Worm (Caenorhabditis elegans): ENCODE measurements around the gene unc-76.
A peak's percentile ranks its signal among the peaks of the same experiment; 100 is the strongest.

Gene unc-76

DNA sequence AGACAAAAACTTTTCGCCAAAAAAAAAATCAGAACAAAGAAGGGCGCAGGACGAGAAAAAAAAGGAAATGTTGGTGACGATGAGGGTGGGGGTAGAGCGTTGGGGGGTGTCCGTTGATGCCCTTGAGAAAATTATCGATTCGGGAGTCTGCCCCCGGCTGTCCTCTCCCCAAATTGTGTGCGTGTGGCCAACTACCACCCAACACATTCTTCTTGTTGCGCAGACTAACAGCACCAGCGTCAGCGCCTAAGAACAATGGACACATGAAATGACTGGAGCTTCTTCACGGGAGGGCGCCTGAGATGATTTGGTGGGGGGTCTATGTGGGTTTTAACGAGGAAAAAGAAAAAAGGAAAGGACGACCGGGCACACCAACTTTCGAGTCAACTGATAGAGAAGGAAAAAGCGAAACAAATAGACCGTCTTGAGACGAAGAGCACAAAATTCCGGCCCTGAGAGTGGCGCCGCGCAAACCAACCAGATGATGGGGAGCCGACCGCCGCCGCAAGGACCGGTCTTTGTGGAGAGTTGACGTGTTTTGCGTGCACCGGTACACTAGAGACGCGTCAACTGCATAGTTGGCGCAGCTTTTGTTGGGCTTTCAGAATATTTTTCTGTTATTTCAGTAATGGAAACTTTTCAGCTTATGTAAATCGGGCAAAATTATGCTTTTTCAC is 6.4 kb upstream of the unc-76 start, which contains the start of gene C25D7.9 (continued):
- TF ChIP-seq ztf-11 (tag; optimal IDR thresholded peaks at IDR 0.05) (no peak), sma-9 (GFP tag; optimal IDR thresholded peaks at IDR 0.05) (no peak), sma-9 (tag; optimal IDR thresholded peaks at IDR 0.05) (no peak), nhr-77 (tag; optimal IDR thresholded peaks at IDR 0.05) (no peak), nhr-129 (tag; optimal IDR thresholded peaks at IDR 0.05) (peak; percentile 23), unc-39 (tag; optimal IDR thresholded peaks at IDR 0.05) (no peak), elt-3 (tag; optimal IDR thresholded peaks at IDR 0.05) (no peak), fos-1 (tag; optimal IDR thresholded peaks at IDR 0.05) (no peak), nhr-25 (tag; optimal IDR thresholded peaks at IDR 0.05) (no peak), nhr-23 (tag; optimal IDR thresholded peaks at IDR 0.05) (no peak), ama-1 (optimal IDR thresholded peaks at IDR 0.05) (no peak), nhr-6 (tag; optimal IDR thresholded peaks at IDR 0.05) (no peak), unc-62 (GFP tag; optimal IDR thresholded peaks at IDR 0.05) (no peak), ceh-82 (tag; optimal IDR thresholded peaks at IDR 0.05) (no peak), aly-2 (tag; optimal IDR thresholded peaks at IDR 0.05) (no peak), nhr-10 (tag; optimal IDR thresholded peaks at IDR 0.05) (no peak), nhr-237 (tag; optimal IDR thresholded peaks at IDR 0.05) (no peak), ZK546.5 (tag; optimal IDR thresholded peaks at IDR 0.05) (no peak), gmeb-1 (tag; optimal IDR thresholded peaks at IDR 0.05) (peak; percentile 10), R02D3.7 (tag; optimal IDR thresholded peaks at IDR 0.05) (no peak)

ce11 chrV:15065837-15066348 is 5.7 kb upstream of the unc-76 start, which contains the start of gene otub-1:
Gene otub-1, plus strand, starts transcription at chrV:15066298.
- no peak for TF ChIP-seq blmp-1 (tag; optimal IDR thresholded peaks at IDR 0.05; ENCODE audit: insufficient read depth)
- no peak for TF ChIP-seq unc-39 (tag; optimal IDR thresholded peaks at IDR 0.05)
- TF ChIP-seq nhr-10 (tag; optimal IDR thresholded peaks at IDR 0.05): no peak
- no peak for TF ChIP-seq unc-62 (GFP tag; optimal IDR thresholded peaks at IDR 0.05)

DNA sequence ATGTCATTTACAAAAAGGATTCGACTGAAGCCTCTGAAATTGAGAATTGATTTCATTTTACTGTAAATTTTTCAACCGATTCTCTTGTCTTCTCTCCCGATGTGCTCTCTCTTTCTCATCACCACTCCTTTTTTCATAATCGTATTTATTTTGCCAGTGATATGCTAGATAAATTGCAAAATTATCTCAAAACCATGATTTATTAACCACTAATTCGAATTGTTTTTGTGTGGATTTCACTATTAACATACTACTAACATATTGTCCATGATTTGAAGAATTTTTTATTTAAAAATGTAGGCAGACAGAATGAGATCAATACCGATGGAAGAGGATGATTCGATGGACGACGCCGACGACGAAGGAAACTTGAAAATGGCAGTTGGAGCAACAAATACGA is 4.4 kb upstream of the unc-76 start, which contains the start of gene C25D7.10:
C25D7.10 (plus strand) TSS at position 301 of the 400 bp plus-strand sequence.
- TF ChIP-seq gmeb-1 (tag; optimal IDR thresholded peaks at IDR 0.05): no peak
- TF ChIP-seq nhr-77 (tag; optimal IDR thresholded peaks at IDR 0.05): no peak
- TF ChIP-seq ceh-82 (tag; optimal IDR thresholded peaks at IDR 0.05): no peak
- no peak for TF ChIP-seq alr-1 (tag; optimal IDR thresholded peaks at IDR 0.05)
- no peak for TF ChIP-seq ceh-16 (tag; optimal IDR thresholded peaks at IDR 0.05)

DNA sequence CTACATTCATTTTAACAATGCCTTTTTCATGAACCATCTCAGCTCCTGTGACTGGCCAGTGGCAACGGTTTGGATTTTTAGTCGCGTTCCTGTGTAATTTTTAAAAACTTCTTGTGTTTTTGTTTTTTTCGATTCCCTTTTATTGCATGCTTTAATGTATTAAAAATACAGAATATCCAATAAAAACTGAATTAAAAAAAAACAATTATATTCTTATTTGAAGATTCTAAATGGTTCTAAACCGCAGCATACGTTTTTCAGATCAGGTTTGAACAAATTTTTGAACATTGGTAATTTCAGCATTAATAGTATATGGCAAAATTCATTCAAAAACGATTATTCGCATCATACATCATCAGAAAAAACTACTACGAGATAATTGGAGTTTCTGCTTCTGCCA is 3.2 kb upstream of the unc-76 start, which contains the start of gene dnj-3:
dnj-3 (plus strand) TSS at position 301 of the 400 bp plus-strand sequence.
- TF ChIP-seq snpc-4 (tag; optimal IDR thresholded peaks at IDR 0.05): no peak
- no peak for TF ChIP-seq lin-11 (tag; optimal IDR thresholded peaks at IDR 0.05)
- TF ChIP-seq skn-1 (tag; optimal IDR thresholded peaks at IDR 0.05): no peak
- no peak for TF ChIP-seq elt-1 (tag; optimal IDR thresholded peaks at IDR 0.05)
- TF ChIP-seq unc-39 (tag; optimal IDR thresholded peaks at IDR 0.05): no peak
- no peak for TF ChIP-seq ceh-16 (tag; optimal IDR thresholded peaks at IDR 0.05)

ce11 chrV:15069435-15069985 is 2.0 kb upstream of the unc-76 start:
- TF ChIP-seq sem-4 (tag; optimal IDR thresholded peaks at IDR 0.05): no peak
- peak in 1 of 2 experiments; percentile 70 for TF ChIP-seq lsy-2 (tag; optimal IDR thresholded peaks at IDR 0.05)

ce11 chrV:15072738-15073137 is 1.2 kb downstream of the unc-76 start:
- no peak for TF ChIP-seq unc-55 (GFP tag; optimal IDR thresholded peaks at IDR 0.05)
- TF ChIP-seq elt-3 (tag; optimal IDR thresholded peaks at IDR 0.05): no peak
- no peak for TF ChIP-seq nhr-77 (tag; optimal IDR thresholded peaks at IDR 0.05)
- TF ChIP-seq ZK546.5 (tag; optimal IDR thresholded peaks at IDR 0.05): no peak
- TF ChIP-seq Y55F3AM.14 (GFP tag; optimal IDR thresholded peaks at IDR 0.05): no peak
- no peak for TF ChIP-seq sma-9 (GFP tag; optimal IDR thresholded peaks at IDR 0.05)
- no peak for TF ChIP-seq sma-9 (tag; optimal IDR thresholded peaks at IDR 0.05)
- no peak for TF ChIP-seq mab-5 (tag; optimal IDR thresholded peaks at IDR 0.05)
- TF ChIP-seq dmd-4 (tag; optimal IDR thresholded peaks at IDR 0.05): no peak
- no peak for TF ChIP-seq elt-1 (tag; optimal IDR thresholded peaks at IDR 0.05)
- TF ChIP-seq lin-39 (tag; optimal IDR thresholded peaks at IDR 0.05): no peak
- TF ChIP-seq skn-1 (tag; optimal IDR thresholded peaks at IDR 0.05): no peak
- TF ChIP-seq lsy-2 (tag; optimal IDR thresholded peaks at IDR 0.05): no peak
- no peak for TF ChIP-seq ztf-11 (tag; optimal IDR thresholded peaks at IDR 0.05)
- TF ChIP-seq ama-1 (optimal IDR thresholded peaks at IDR 0.05): no peak
- no peak for TF ChIP-seq unc-62 (GFP tag; optimal IDR thresholded peaks at IDR 0.05)
- no peak for TF ChIP-seq aly-2 (tag; optimal IDR thresholded peaks at IDR 0.05)
- no peak for TF ChIP-seq mdl-1 (tag; optimal IDR thresholded peaks at IDR 0.05)
- no peak for TF ChIP-seq nhr-21 (tag; optimal IDR thresholded peaks at IDR 0.05)
- no peak for TF ChIP-seq blmp-1 (tag; optimal IDR thresholded peaks at IDR 0.05; ENCODE audit: insufficient read depth)
- no peak for TF ChIP-seq peb-1 (tag; optimal IDR thresholded peaks at IDR 0.05)

Data from whole organism, L2 larva.